Worm (Caenorhabditis elegans) whole organism, young adult: ENCODE measurements around the gene kin-30.

Source experiments
- B0019.2 ChIP-seq: fragments of 200-800 bp; sonication (Bioruptor generic); conservative IDR thresholded peaks from 2 replicates; pipeline ENCODE4 v1.3.6; 2022; ENCODE audit warnings: missing genetic modification reagents, missing genetic modification characterization, missing compliant biosample characterization
- D2030.7 ChIP-seq: fragments of 200-800 bp; sonication (Bioruptor generic); IDR thresholded peaks from 2 replicates; pipeline ENCODE4 v1.3.6; 2022; ENCODE audit warnings: missing genetic modification reagents, missing genetic modification characterization, missing compliant biosample characterization
- F10E7.11 ChIP-seq: sonication (generic microtip); optimal IDR thresholded peaks from 2 replicates; lab custom pipeline; 2017; ENCODE audit warnings: mild to moderate bottlenecking, missing genetic modification characterization, moderate library complexity, missing compliant biosample characterization
- F22D6.2 ChIP-seq: sonication (generic microtip); optimal IDR thresholded peaks from 2 replicates; lab custom pipeline; 2016; ENCODE audit warnings: mild to moderate bottlenecking, missing genetic modification characterization, missing compliant biosample characterization
- F39B2.1 ChIP-seq: fragments of 200-800 bp; sonication (Bioruptor generic); IDR thresholded peaks from 2 replicates; pipeline ENCODE4 v1.3.6; 2022; ENCODE audit warnings: missing genetic modification reagents, missing genetic modification characterization, missing compliant biosample characterization
- F49E8.2 ChIP-seq: sonication (generic microtip); optimal IDR thresholded peaks from 3 replicates; lab custom pipeline; 2017; ENCODE audit warnings: missing genetic modification characterization, mild to moderate bottlenecking, missing compliant biosample characterization, antibody characterized with exemption, moderate library complexity; ENCODE audit not compliant: insufficient read depth
- F57A8.1 ChIP-seq: fragments of 200-800 bp; sonication (Bioruptor generic); optimal IDR thresholded peaks from 2 replicates; lab custom pipeline; 2018; ENCODE audit warnings: mild to moderate bottlenecking, missing genetic modification characterization, moderate library complexity, missing compliant biosample characterization
- Y53F4B.3 ChIP-seq: fragments of 200-800 bp; sonication (Bioruptor generic); IDR thresholded peaks from 2 replicates; pipeline ENCODE4 v1.3.6; 2022; ENCODE audit warnings: missing genetic modification reagents, missing genetic modification characterization, missing compliant biosample characterization
- Y95B8A.8 ChIP-seq: fragments of 200-800 bp; sonication (Bioruptor generic); IDR thresholded peaks from 2 replicates; pipeline ENCODE4 v1.3.6; 2022; ENCODE audit warnings: missing genetic modification reagents, missing genetic modification characterization, missing compliant biosample characterization
- ZK185.1 ChIP-seq: sonication (generic microtip); optimal IDR thresholded peaks from 2 replicates; lab custom pipeline; 2016; ENCODE audit warnings: mild to moderate bottlenecking, missing genetic modification characterization, missing compliant biosample characterization; ENCODE audit not compliant: poor library complexity, severe bottlenecking
- ama-1 ChIP-seq, 3 experiments: fragments of 150-350 bp in 1 of 3; sonication (generic microtip) in 2 of 3; optimal IDR thresholded peaks; 2 replicates each; lab custom pipeline; 2014 to 2018; ENCODE audit warnings: missing biosample characterization in 2 of 3, missing genetic modification characterization in 2 of 3, missing genetic modification reagents in 2 of 3
- attf-3 ChIP-seq: fragments of 200-800 bp; sonication (Bioruptor generic); conservative IDR thresholded peaks from 2 replicates; pipeline ENCODE4 v1.3.6; 2022; ENCODE audit warnings: missing genetic modification reagents, missing genetic modification characterization, missing compliant biosample characterization
- bed-2 ChIP-seq: fragments of 200-800 bp; sonication (Bioruptor generic); IDR thresholded peaks from 2 replicates; pipeline ENCODE4 v1.3.6; 2022; ENCODE audit warnings: missing genetic modification reagents, missing genetic modification characterization, missing compliant biosample characterization
- cebp-1 ChIP-seq, 2 experiments: fragments of 200-800 bp in 1 of 2; sonication (Bioruptor generic) in 1 of 2; sonication (generic microtip) in 1 of 2; IDR thresholded peaks in 1 of 2; optimal IDR thresholded peaks in 1 of 2; 2 replicates each; pipeline versions ENCODE4 v1.3.6 to Lab custom; 2017 to 2022; ENCODE audit warnings: missing compliant biosample characterization in 2 of 2, missing genetic modification characterization in 2 of 2, mild to moderate bottlenecking in 1 of 2, missing genetic modification reagents in 1 of 2, moderate library complexity in 1 of 2
- ceh-79 ChIP-seq: sonication (generic microtip); optimal IDR thresholded peaks from 2 replicates; lab custom pipeline; 2017; ENCODE audit warnings: mild to moderate bottlenecking, missing genetic modification characterization, missing compliant biosample characterization
- egl-18 ChIP-seq: fragments of 200-800 bp; sonication (Bioruptor generic); IDR thresholded peaks from 2 replicates; pipeline ENCODE4 v1.3.6; 2022; ENCODE audit warnings: missing genetic modification reagents, missing genetic modification characterization, missing compliant biosample characterization
- ekl-4 ChIP-seq: fragments of 200-800 bp; sonication (Bioruptor generic); IDR thresholded peaks from 2 replicates; pipeline ENCODE4 v1.3.6; 2022; ENCODE audit warnings: missing genetic modification reagents, missing genetic modification characterization, missing compliant biosample characterization
- gei-17 ChIP-seq: fragments of 200-800 bp; sonication (Bioruptor generic); optimal IDR thresholded peaks from 2 replicates; lab custom pipeline; 2018; ENCODE audit warnings: mild to moderate bottlenecking, missing genetic modification characterization, missing compliant biosample characterization
- him-1 ChIP-seq: sonication (generic microtip); optimal IDR thresholded peaks from 2 replicates; lab custom pipeline; 2016; ENCODE audit warnings: missing genotype, missing genetic modification reagents, missing genetic modification characterization, missing compliant biosample characterization
- hmg-1.2 ChIP-seq: fragments of 200-800 bp; sonication (Bioruptor generic); IDR thresholded peaks from 2 replicates; pipeline ENCODE4 v1.3.6; 2022; ENCODE audit warnings: missing genetic modification reagents, missing genetic modification characterization, missing compliant biosample characterization
- hrde-1 ChIP-seq: sonication (generic microtip); optimal IDR thresholded peaks from 2 replicates; lab custom pipeline; 2016; ENCODE audit warnings: missing genetic modification characterization, mild to moderate bottlenecking, missing compliant biosample characterization, moderate library complexity, missing genotype, missing genetic modification reagents, borderline replicate concordance
- lin-40 ChIP-seq: sonication (generic microtip); optimal IDR thresholded peaks from 2 replicates; lab custom pipeline; 2016; ENCODE audit warnings: missing genetic modification characterization, mild to moderate bottlenecking, missing compliant biosample characterization, missing genotype, missing genetic modification reagents
- lin-54 ChIP-seq: fragments of 200-800 bp; sonication (Bioruptor generic); optimal IDR thresholded peaks from 2 replicates; lab custom pipeline; 2018; ENCODE audit warnings: mild to moderate bottlenecking, missing genetic modification characterization, missing compliant biosample characterization
- lir-1 ChIP-seq: fragments of 200-800 bp; sonication (Bioruptor generic); conservative IDR thresholded peaks from 2 replicates; pipeline ENCODE4 v1.3.6; 2022; ENCODE audit warnings: missing genetic modification reagents, missing genetic modification characterization, missing compliant biosample characterization
- lsy-27 ChIP-seq: sonication (generic microtip); optimal IDR thresholded peaks from 2 replicates; lab custom pipeline; 2017; ENCODE audit warnings: missing genetic modification characterization, mild to moderate bottlenecking, missing compliant biosample characterization, antibody characterized with exemption, missing genotype, borderline replicate concordance; ENCODE audit not compliant: insufficient read depth
- madf-6 ChIP-seq: fragments of 200-800 bp; sonication (Bioruptor generic); IDR thresholded peaks from 2 replicates; pipeline ENCODE4 v1.3.6; 2022; ENCODE audit warnings: missing genetic modification reagents, missing genetic modification characterization, missing compliant biosample characterization
- nfya-2 ChIP-seq: fragments of 200-800 bp; sonication (Bioruptor generic); IDR thresholded peaks from 2 replicates; pipeline ENCODE4 v1.3.6; 2022; ENCODE audit warnings: missing genetic modification reagents, missing genetic modification characterization, missing compliant biosample characterization
- nfyb-1 ChIP-seq: fragments of 200-800 bp; sonication (Bioruptor generic); IDR thresholded peaks from 2 replicates; pipeline ENCODE4 v1.3.6; 2022; ENCODE audit warnings: missing genetic modification reagents, missing genetic modification characterization, missing compliant biosample characterization
- pha-4 ChIP-seq: fragments of 150-350 bp; sonication (generic microtip); optimal IDR thresholded peaks from 2 replicates; lab custom pipeline; 2014; ENCODE audit warnings: missing biosample characterization, missing genetic modification reagents, missing genetic modification characterization
- rcor-1 ChIP-seq: fragments of 200-800 bp; sonication (Bioruptor generic); IDR thresholded peaks from 2 replicates; pipeline ENCODE4 v1.3.6; 2022; ENCODE audit warnings: missing genetic modification reagents, missing genetic modification characterization, missing compliant biosample characterization
- sdz-38 ChIP-seq: sonication (generic microtip); optimal IDR thresholded peaks from 2 replicates; lab custom pipeline; 2016; ENCODE audit warnings: missing genotype, missing genetic modification characterization, missing compliant biosample characterization
- sea-2 ChIP-seq: fragments of 200-800 bp; sonication (Bioruptor generic); IDR thresholded peaks from 2 replicates; pipeline ENCODE4 v1.3.6; 2022; ENCODE audit warnings: missing genetic modification characterization, missing compliant biosample characterization
- sptf-2 ChIP-seq: fragments of 200-800 bp; sonication (Bioruptor generic); optimal IDR thresholded peaks from 2 replicates; lab custom pipeline; 2018; ENCODE audit warnings: mild to moderate bottlenecking, missing genetic modification characterization, missing compliant biosample characterization
- tbp1 ChIP-seq: fragments of 200-800 bp; sonication (Bioruptor generic); optimal IDR thresholded peaks from 2 replicates; lab custom pipeline; 2018; ENCODE audit warnings: mild to moderate bottlenecking, missing genetic modification characterization, missing compliant biosample characterization
- tlf-1 ChIP-seq: fragments of 200-800 bp; sonication (Bioruptor generic); optimal IDR thresholded peaks from 2 replicates; lab custom pipeline; 2018; ENCODE audit warnings: mild to moderate bottlenecking, missing genetic modification characterization, missing compliant biosample characterization
- unc-130 ChIP-seq: sonication (generic microtip); optimal IDR thresholded peaks from 2 replicates; lab custom pipeline; 2016; ENCODE audit warnings: missing genetic modification reagents, missing genetic modification characterization, missing compliant biosample characterization
- unc-62 ChIP-seq: fragments of 150-350 bp; optimal IDR thresholded peaks from 2 replicates; lab custom pipeline; 2014; ENCODE audit warnings: missing biosample characterization, missing genetic modification reagents, missing genetic modification characterization
- zfh-2 ChIP-seq: fragments of 200-800 bp; sonication (Bioruptor generic); conservative IDR thresholded peaks from 2 replicates; pipeline ENCODE4 v1.3.6; 2022; ENCODE audit warnings: missing genetic modification reagents, missing genetic modification characterization, missing compliant biosample characterization
- ztf-6 ChIP-seq: fragments of 200-800 bp; sonication (Bioruptor generic); IDR thresholded peaks from 2 replicates; pipeline ENCODE4 v1.3.6; 2022; ENCODE audit warnings: missing genetic modification reagents, missing genetic modification characterization, missing compliant biosample characterization

The kin-30 gene

DNA sequence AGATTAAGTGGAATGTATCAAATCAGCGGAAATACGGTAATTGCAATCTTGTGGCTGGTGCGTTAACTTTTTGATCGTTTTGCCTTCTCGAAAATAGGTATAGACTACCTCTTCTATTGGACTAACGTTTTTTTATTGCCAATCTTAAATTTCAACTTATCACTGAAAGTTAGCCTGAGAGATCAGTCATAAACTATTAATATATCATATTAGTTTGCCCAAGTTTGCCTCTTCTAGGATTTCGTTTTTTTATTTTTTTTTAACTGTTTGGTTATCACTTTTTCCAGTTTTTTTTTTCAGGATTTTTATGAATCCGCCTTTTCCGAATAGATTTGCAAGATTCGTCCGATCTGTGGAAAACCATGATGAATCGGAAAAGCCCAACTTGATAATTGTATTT lies at the start of gene kin-30:
TSS of gene kin-30 (plus strand) at position 301 of the 400 bp plus-strand sequence.
- TF ChIP-seq rcor-1 (GFP tag; lab: Robert Waterston, UW) (no peak), sdz-38 (tag; lab: Kevin White, UChicago) (no peak), him-1 (no peak), gei-17 (GFP tag; lab: Kevin White, UChicago) (no peak), tbp1 (no peak), unc-62 (no peak), tlf-1 (GFP tag; lab: Kevin White, UChicago) (no peak), nfyb-1 (GFP tag; lab: Robert Waterston, UW) (no peak), ZK185.1 (tag; lab: Kevin White, UChicago) (no peak), F57A8.1 (GFP tag; lab: Kevin White, UChicago) (no peak), unc-130 (GFP tag; lab: Kevin White, UChicago) (no peak), lir-1 (no peak), lin-40 (tag; lab: Kevin White, UChicago) (no peak), lsy-27 (tag; lab: Kevin White, UChicago) (no peak)

DNA sequence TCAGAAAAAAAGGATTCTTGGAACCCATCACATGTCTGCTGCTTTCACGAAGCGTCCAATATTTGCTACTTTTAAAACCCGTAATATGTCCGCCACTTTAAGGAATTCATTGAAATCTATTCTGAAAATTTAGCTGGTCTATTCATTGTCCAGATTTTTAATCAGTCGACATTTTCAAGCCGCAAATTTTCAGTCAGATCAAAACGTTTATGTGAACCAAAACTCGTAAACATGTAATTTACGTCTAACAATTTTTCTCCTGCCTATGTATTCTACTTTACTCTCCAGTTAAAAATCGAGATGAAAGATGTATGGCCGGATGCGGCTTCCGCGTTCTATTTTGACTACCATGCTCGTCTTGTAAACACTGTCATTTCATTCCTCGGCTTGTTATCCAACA lies 46.6 kb upstream of the kin-30 start, which contains the start of gene srw-1:
TSS of gene srw-1 (plus strand) at position 301 of the 400 bp plus-strand sequence.
- TF ChIP-seq sdz-38 (tag; lab: Kevin White, UChicago) (no peak), ceh-79 (tag; lab: Kevin White, UChicago) (no peak), D2030.7 (no peak), sea-2 (GFP tag; lab: Robert Waterston, UW) (no peak), pha-4 (no peak), B0019.2 (GFP tag; lab: Robert Waterston, UW) (no peak), madf-6 (GFP tag; lab: Robert Waterston, UW) (no peak), F39B2.1 (GFP tag; lab: Robert Waterston, UW) (no peak), ztf-6 (GFP tag; lab: Robert Waterston, UW) (no peak), lin-54 (no peak), attf-3 (GFP tag; lab: Robert Waterston, UW) (no peak)
- TF ChIP-seq, all 124 proteins: peak for 0

DNA sequence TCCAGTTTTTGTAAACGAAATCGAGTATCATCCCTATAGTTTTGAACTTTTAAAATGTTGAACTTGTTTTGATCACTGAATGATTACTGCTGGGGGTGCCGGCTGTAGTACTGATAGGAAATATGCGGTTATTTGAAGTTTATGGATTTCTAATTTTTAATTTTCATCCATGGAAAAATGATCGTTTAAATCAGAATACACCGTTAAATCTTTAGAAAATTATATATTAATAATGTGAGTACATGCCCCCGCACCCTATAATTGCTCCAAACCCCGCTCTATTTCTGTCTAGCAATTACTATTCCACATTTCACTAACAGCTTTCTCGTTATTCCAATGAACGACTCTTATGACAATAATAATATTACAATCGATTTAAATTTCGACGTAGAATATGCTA lies 44.8 kb upstream of the kin-30 start, which contains the start of gene Y75B12B.10:
TSS of gene Y75B12B.10 (plus strand) at position 301 of the 400 bp plus-strand sequence.
- TF ChIP-seq unc-62 (no peak), nfya-2 (no peak), rcor-1 (GFP tag; lab: Robert Waterston, UW) (no peak), sptf-2 (no peak), hmg-1.2 (GFP tag; lab: Robert Waterston, UW) (no peak), sdz-38 (tag; lab: Kevin White, UChicago) (no peak), Y95B8A.8 (GFP tag; lab: Robert Waterston, UW) (no peak), hrde-1 (no peak), egl-18 (GFP tag; lab: Robert Waterston, UW) (no peak), Y53F4B.3 (GFP tag; lab: Robert Waterston, UW) (no peak), F10E7.11 (no peak), F49E8.2 (no peak), cebp-1 (GFP tag; IDR thresholded peaks at IDR 0.05; lab: Robert Waterston, UW) (no peak), cebp-1 (tag; optimal IDR thresholded peaks at IDR 0.05; lab: Kevin White, UChicago) (no peak), bed-2 (GFP tag; lab: Robert Waterston, UW) (no peak), F22D6.2 (no peak), zfh-2 (GFP tag; lab: Robert Waterston, UW) (no peak), ekl-4 (GFP tag; lab: Robert Waterston, UW) (no peak), ama-1 (optimal IDR thresholded peaks at IDR 0.05; lab: Kevin White, UChicago) (no peak), ama-1 (GFP tag; optimal IDR thresholded peaks at IDR 0.05; lab: Kevin White, UChicago) (no peak)
